Worm (Caenorhabditis elegans): Measurements from ENCODE around the gene col-76.
A peak's percentile ranks its signal among the peaks of the same experiment; 100 is the strongest.

Gene col-76

DNA sequence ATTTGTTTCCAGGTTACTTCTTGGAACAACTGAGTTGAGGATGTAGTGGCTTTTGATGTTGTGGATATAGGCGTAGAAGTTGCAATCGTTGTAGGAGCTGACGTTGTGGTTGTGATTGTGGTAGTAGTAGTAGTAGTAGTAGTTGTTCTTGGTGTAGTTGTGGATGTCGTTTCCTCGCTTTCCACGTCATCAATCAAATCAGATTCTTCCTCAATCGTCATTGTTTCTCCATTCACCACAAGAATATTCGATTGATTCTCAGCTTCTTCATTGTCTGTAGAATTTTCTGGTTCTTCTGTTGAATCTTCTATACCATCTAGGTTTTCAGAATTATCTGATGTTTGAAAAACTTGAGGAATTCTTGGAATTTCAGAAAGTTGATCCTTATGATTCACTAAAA lies 25.5 kb upstream of the col-76 start:
- TF ChIP-seq ref-1 (GFP tag; conservative IDR thresholded peaks at IDR 0.05) = no peak
- no peak for TF ChIP-seq med-1 (GFP tag; optimal IDR thresholded peaks at IDR 0.05; ENCODE audit: insufficient read depth)
- TF ChIP-seq ztf-23 (GFP tag; IDR thresholded peaks at IDR 0.05) = no peak
- TF ChIP-seq ztf-29 (GFP tag; IDR thresholded peaks at IDR 0.05) = no peak
- no peak for TF ChIP-seq flt-1 (GFP tag; IDR thresholded peaks at IDR 0.05)
- no peak for TF ChIP-seq cog-1 (tag; optimal IDR thresholded peaks at IDR 0.05)

DNA sequence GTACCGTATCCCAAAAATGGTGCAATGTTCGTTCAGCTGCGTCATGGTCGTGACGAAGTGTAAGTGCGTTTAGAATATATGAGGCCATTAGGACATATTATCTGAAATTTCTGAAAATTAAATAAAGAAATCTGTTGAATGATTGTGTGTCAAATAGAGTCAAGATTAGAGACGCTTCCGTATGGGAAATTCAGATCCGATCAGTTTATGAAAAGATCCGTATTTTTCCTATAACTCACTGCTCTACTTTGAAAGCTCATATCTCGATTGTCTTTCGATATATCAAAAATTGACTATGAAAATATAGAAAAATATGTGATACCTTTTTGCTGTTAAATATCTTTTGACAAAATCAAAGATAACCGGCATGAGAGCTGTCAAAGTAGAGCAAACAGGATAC lies 23.9 kb upstream of the col-76 start, which contains the start of gene T05C12.4:
Gene T05C12.4 (minus strand): TSS at position 101 of the 400 bp plus-strand sequence.
- TF ChIP-seq ztf-29 (GFP tag; IDR thresholded peaks at IDR 0.05) (no peak), T22C8.4 (GFP tag; IDR thresholded peaks at IDR 0.05) (no peak), flt-1 (GFP tag; IDR thresholded peaks at IDR 0.05) (no peak), klf-2 (GFP tag; conservative IDR thresholded peaks at IDR 0.05) (no peak), ref-1 (GFP tag; conservative IDR thresholded peaks at IDR 0.05) (no peak), tab-1 (GFP tag; IDR thresholded peaks at IDR 0.05) (no peak), cog-1 (tag; optimal IDR thresholded peaks at IDR 0.05) (no peak), ztf-23 (GFP tag; IDR thresholded peaks at IDR 0.05) (no peak)

DNA sequence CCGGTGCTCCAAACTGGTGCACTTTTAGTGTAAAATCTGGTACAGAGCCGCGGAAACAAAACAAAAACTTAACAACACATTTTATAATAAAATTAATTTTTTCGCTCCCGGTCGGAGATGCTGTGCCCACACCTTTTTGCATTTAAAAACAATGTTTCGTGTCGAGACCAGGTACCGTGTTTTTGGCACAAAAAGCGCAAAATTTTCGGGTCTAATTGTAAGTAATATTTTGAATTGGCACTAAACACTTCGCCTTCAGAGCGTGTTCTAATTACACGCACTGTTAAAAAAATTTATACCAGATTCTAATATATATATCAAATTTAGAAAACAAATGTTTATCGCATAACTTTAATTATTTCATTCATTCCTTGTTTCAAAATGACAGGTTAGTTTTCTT lies 22.7 kb upstream of the col-76 start, which contains the start of gene dylt-3:
Gene dylt-3 (plus strand): TSS at position 301 of the 400 bp plus-strand sequence.
- TF ChIP-seq flt-1 (GFP tag; IDR thresholded peaks at IDR 0.05) (no peak), T22C8.4 (GFP tag; IDR thresholded peaks at IDR 0.05) (no peak), ztf-29 (GFP tag; IDR thresholded peaks at IDR 0.05) (no peak), cog-1 (tag; optimal IDR thresholded peaks at IDR 0.05) (no peak), klf-2 (GFP tag; conservative IDR thresholded peaks at IDR 0.05) (no peak), ztf-23 (GFP tag; IDR thresholded peaks at IDR 0.05) (no peak), tab-1 (GFP tag; IDR thresholded peaks at IDR 0.05) (no peak), ref-1 (GFP tag; conservative IDR thresholded peaks at IDR 0.05) (no peak), med-1 (GFP tag; optimal IDR thresholded peaks at IDR 0.05; ENCODE audit: insufficient read depth) (no peak)

DNA sequence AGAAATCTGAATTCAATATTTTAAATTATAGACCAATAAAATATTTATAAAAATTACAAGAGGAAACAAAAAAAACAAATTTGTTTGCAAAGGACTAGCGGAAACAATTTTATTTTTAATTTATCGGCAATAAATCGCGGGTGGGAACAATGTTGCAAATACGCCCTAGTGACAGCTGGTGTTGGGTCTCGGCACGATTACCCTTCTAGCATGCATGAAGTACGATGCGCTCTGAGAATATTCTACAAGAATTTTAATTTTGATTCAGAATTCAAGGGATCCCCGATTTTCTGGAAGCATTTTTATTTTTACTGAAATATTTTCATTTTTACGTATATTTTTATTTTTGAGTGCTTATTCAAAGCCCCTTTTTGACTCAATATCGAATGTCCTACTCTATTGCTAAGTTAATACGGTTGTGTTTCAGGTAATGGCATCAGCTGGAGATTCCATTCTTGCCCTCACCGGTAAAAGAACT lies 19.1 kb upstream of the col-76 start, which contains the start of the genes mig-5 and cct-1:
Gene mig-5 (minus strand): TSS at position 8 of the 478 bp plus-strand sequence.
Gene cct-1 (plus strand): TSS at position 428 of the 478 bp plus-strand sequence.
- TF ChIP-seq klf-2 (GFP tag; conservative IDR thresholded peaks at IDR 0.05) (no peak), flt-1 (GFP tag; IDR thresholded peaks at IDR 0.05) (peak; percentile 71), med-1 (GFP tag; optimal IDR thresholded peaks at IDR 0.05; ENCODE audit: insufficient read depth) (no peak), ref-1 (GFP tag; conservative IDR thresholded peaks at IDR 0.05) (no peak), cog-1 (tag; optimal IDR thresholded peaks at IDR 0.05) (peak; percentile 84)

DNA sequence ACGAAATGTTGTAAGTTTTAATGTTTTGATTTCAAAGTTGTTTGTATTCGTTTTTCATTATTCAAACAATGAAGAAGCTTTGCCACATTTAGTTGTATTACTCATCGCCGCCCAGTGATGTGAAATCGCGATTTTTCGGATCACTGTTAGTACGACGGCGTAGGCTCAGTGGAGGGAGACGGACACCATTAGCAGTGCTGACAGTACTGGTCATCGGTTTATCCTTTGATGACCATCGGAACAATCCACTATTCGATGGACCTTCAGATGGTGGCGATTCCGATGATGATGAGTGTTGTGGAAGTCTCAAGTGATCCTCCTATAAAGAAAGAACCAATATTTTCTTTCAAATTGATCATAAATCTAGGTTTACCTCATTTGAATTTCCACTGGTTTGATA lies 16.6 kb upstream of the col-76 start:
- TF ChIP-seq klf-2 (GFP tag; conservative IDR thresholded peaks at IDR 0.05) (no peak), flt-1 (GFP tag; IDR thresholded peaks at IDR 0.05) (no peak), tab-1 (GFP tag; IDR thresholded peaks at IDR 0.05) (no peak), cog-1 (tag; optimal IDR thresholded peaks at IDR 0.05) (no peak), ref-1 (GFP tag; conservative IDR thresholded peaks at IDR 0.05) (no peak), T22C8.4 (GFP tag; IDR thresholded peaks at IDR 0.05) (no peak), med-1 (GFP tag; optimal IDR thresholded peaks at IDR 0.05; ENCODE audit: insufficient read depth) (no peak), ztf-29 (GFP tag; IDR thresholded peaks at IDR 0.05) (no peak), ztf-23 (GFP tag; IDR thresholded peaks at IDR 0.05) (no peak)

DNA sequence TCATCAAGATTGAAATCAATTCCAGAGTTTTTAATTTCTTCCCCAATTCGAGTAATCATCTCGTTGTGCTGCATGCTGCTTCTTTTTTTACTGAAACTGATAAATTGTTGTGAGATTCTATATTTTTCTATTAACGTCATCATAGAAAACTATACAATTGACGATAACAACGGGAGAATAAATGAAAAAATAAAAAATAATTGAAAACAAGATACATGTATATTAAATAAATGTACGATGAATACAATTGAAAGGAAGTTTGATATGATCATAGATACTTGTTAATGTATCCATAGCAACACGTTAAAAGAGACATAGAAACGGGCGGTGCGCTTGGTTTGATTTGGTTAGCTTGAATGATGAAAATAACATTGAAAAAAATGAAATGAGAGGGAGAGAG lies 13.7 kb upstream of the col-76 start, which contains the start of gene T05C12.8:
Gene T05C12.8 (minus strand): TSS at position 101 of the 400 bp plus-strand sequence.
- TF ChIP-seq tab-1 (GFP tag; IDR thresholded peaks at IDR 0.05) = no peak
- no peak for TF ChIP-seq T22C8.4 (GFP tag; IDR thresholded peaks at IDR 0.05)
- no peak for TF ChIP-seq med-1 (GFP tag; optimal IDR thresholded peaks at IDR 0.05; ENCODE audit: insufficient read depth)
- no peak for TF ChIP-seq flt-1 (GFP tag; IDR thresholded peaks at IDR 0.05)
- TF ChIP-seq ref-1 (GFP tag; conservative IDR thresholded peaks at IDR 0.05) = no peak
- TF ChIP-seq cog-1 (tag; optimal IDR thresholded peaks at IDR 0.05) = no peak
- TF ChIP-seq klf-2 (GFP tag; conservative IDR thresholded peaks at IDR 0.05) = no peak
- TF ChIP-seq ztf-23 (GFP tag; IDR thresholded peaks at IDR 0.05) = no peak
- no peak for TF ChIP-seq ztf-29 (GFP tag; IDR thresholded peaks at IDR 0.05)

DNA sequence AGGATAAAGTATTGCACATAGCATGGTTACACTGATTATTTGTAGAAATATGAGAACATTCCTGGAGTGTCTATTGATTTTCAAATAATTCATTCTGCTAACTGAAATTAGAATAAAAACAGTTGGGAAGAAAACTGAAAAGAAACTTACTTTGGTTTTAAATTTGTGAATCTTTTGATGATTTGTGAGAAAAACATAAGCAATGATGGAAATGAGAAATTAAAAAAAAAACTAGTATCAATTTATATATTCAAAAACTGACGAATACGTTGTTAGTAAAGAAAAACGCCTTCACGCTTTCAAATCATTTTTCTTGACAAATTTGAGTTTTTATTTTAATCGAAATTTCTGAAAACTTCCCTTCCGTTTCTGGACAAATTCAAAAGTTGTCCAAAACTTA lies 11.0 kb upstream of the col-76 start, which contains the start of gene T05C12.9:
Gene T05C12.9 (minus strand): TSS at position 101 of the 400 bp plus-strand sequence.
- TF ChIP-seq ref-1 (GFP tag; conservative IDR thresholded peaks at IDR 0.05) = no peak
- TF ChIP-seq cog-1 (tag; optimal IDR thresholded peaks at IDR 0.05) = no peak
- TF ChIP-seq ztf-23 (GFP tag; IDR thresholded peaks at IDR 0.05) = no peak
- TF ChIP-seq klf-2 (GFP tag; conservative IDR thresholded peaks at IDR 0.05) = no peak

DNA sequence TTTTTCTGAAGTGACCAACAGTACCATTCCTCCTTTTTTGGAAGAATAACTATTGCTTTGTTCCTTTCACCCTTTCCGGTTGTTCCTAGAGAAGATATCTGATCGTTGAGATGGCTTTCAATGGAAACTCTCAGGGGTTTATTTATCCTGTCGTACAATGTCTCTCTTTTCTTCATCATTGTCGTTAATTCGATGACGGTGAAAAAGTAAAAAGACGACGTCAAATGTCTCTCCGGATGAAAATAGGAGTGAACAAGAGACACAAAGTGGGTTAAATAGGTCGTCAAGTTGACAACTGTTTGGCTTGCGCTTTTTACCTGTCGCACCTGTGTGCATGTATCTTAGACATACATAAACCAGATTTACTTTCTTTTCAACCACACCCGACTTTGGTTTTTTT lies 10.2 kb upstream of the col-76 start:
- TF ChIP-seq ztf-29 (GFP tag; IDR thresholded peaks at IDR 0.05) = no peak
- TF ChIP-seq ztf-23 (GFP tag; IDR thresholded peaks at IDR 0.05) = no peak
- TF ChIP-seq klf-2 (GFP tag; conservative IDR thresholded peaks at IDR 0.05) = no peak
- TF ChIP-seq ref-1 (GFP tag; conservative IDR thresholded peaks at IDR 0.05) = no peak
- no peak for TF ChIP-seq flt-1 (GFP tag; IDR thresholded peaks at IDR 0.05)
- TF ChIP-seq med-1 (GFP tag; optimal IDR thresholded peaks at IDR 0.05; ENCODE audit: insufficient read depth) = no peak
- no peak for TF ChIP-seq tab-1 (GFP tag; IDR thresholded peaks at IDR 0.05)
- no peak for TF ChIP-seq cog-1 (tag; optimal IDR thresholded peaks at IDR 0.05)
- TF ChIP-seq T22C8.4 (GFP tag; IDR thresholded peaks at IDR 0.05) = no peak

DNA sequence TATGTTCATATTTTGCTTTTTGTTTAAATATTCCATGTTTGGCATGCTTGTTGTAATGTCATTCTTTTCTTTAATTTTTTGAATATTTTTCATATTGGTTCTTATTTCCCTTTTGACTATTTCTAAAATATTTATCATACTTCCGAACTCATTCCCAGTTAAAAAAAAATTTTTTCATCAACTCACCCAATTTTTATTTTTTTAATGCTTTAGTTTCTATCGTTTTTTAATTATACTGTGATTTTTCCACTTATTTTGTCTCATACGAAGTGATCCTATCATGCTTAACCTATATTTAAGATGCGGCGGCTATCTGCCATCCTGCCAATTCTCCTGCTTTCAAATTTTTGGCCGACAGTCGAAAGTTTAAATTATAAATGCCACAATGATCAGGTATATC lies 5.6 kb upstream of the col-76 start, which contains the start of gene qua-1:
Gene qua-1 (plus strand): TSS at position 301 of the 400 bp plus-strand sequence.
- no peak for TF ChIP-seq ztf-23 (GFP tag; IDR thresholded peaks at IDR 0.05)
- TF ChIP-seq ref-1 (GFP tag; conservative IDR thresholded peaks at IDR 0.05) = no peak
- no peak for TF ChIP-seq klf-2 (GFP tag; conservative IDR thresholded peaks at IDR 0.05)
- no peak for TF ChIP-seq cog-1 (tag; optimal IDR thresholded peaks at IDR 0.05)
- no peak for TF ChIP-seq flt-1 (GFP tag; IDR thresholded peaks at IDR 0.05)
- no peak for TF ChIP-seq T22C8.4 (GFP tag; IDR thresholded peaks at IDR 0.05)
- TF ChIP-seq tab-1 (GFP tag; IDR thresholded peaks at IDR 0.05) = no peak
- no peak for TF ChIP-seq ztf-29 (GFP tag; IDR thresholded peaks at IDR 0.05)
- TF ChIP-seq med-1 (GFP tag; optimal IDR thresholded peaks at IDR 0.05; ENCODE audit: insufficient read depth) = no peak

DNA sequence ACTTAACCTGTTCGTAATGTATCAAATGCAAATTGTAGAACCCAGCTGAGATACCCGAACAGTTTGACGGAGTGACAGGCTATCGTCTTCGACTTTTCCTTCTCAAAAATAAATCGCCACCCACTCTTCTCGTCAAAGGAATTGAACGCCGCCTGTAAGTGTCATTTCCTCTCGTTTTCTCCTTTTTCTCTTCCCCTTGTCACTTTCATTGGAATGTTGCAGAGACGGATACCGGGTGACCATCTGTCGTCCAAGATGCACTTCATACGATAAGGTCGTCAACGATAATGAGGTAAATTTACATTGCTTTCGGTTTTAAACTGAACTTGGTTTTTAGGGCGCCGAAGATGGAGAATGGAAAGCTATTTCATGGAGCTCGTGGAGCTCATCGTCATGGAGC lies 4.3 kb upstream of the col-76 start:
- TF ChIP-seq T22C8.4 (GFP tag; IDR thresholded peaks at IDR 0.05) = no peak
- no peak for TF ChIP-seq flt-1 (GFP tag; IDR thresholded peaks at IDR 0.05)
- TF ChIP-seq klf-2 (GFP tag; conservative IDR thresholded peaks at IDR 0.05) = no peak
- TF ChIP-seq ztf-23 (GFP tag; IDR thresholded peaks at IDR 0.05) = no peak
- no peak for TF ChIP-seq tab-1 (GFP tag; IDR thresholded peaks at IDR 0.05)
- TF ChIP-seq med-1 (GFP tag; optimal IDR thresholded peaks at IDR 0.05; ENCODE audit: insufficient read depth) = no peak
- no peak for TF ChIP-seq cog-1 (tag; optimal IDR thresholded peaks at IDR 0.05)
- no peak for TF ChIP-seq ztf-29 (GFP tag; IDR thresholded peaks at IDR 0.05)
- no peak for TF ChIP-seq ref-1 (GFP tag; conservative IDR thresholded peaks at IDR 0.05)

All from whole organism, midembryonic.